Worm (Caenorhabditis elegans) whole organism, early embryonic: Measurements from ENCODE around the gene nhr-227.
"Not testable (repeated sequence)": the region's sequence is repeated elsewhere in the genome, so short reads cannot be mapped to it uniquely, and the experiment has no call there.

Source experiments
- B0310.2 ChIP-seq: sonication (generic microtip); optimal IDR thresholded peaks from 2 replicates; lab custom pipeline; 2016; ENCODE audit warnings: mild to moderate bottlenecking, missing genetic modification characterization, missing compliant biosample characterization
- F13C5.2 ChIP-seq: sonication (generic microtip); optimal IDR thresholded peaks from 2 replicates; lab custom pipeline; 2017; ENCODE audit warnings: mild to moderate bottlenecking, missing genetic modification characterization, inconsistent platforms, missing compliant biosample characterization
- aly-1 ChIP-seq: sonication (generic microtip); optimal IDR thresholded peaks from 2 replicates; lab custom pipeline; 2016; ENCODE audit warnings: missing genetic modification characterization, missing compliant biosample characterization
- ama-1 ChIP-seq: fragments of 150-350 bp; optimal IDR thresholded peaks from 2 replicates; lab custom pipeline; 2014
- ceh-13 ChIP-seq: fragments of 200-800 bp; sonication (Bioruptor generic); optimal IDR thresholded peaks from 2 replicates; lab custom pipeline; 2018; ENCODE audit warnings: mild to moderate bottlenecking, missing genetic modification characterization, missing compliant biosample characterization
- ceh-36 ChIP-seq: sonication (generic microtip); optimal IDR thresholded peaks from 2 replicates; lab custom pipeline; 2016; ENCODE audit warnings: missing genetic modification characterization, inconsistent platforms, missing compliant biosample characterization
- ets-7 ChIP-seq: sonication (generic microtip); optimal IDR thresholded peaks from 2 replicates; lab custom pipeline; 2016; ENCODE audit warnings: missing genotype, missing genetic modification characterization, missing compliant biosample characterization
- flt-1 ChIP-seq: fragments of 200-800 bp; sonication (Bioruptor generic); IDR thresholded peaks from 2 replicates; pipeline ENCODE4 v1.3.6; 2022; ENCODE audit warnings: missing genetic modification characterization, missing compliant biosample characterization
- hmbx-1 ChIP-seq: sonication (generic microtip); optimal IDR thresholded peaks from 2 replicates; lab custom pipeline; 2016; ENCODE audit warnings: mild to moderate bottlenecking, missing genetic modification characterization, missing compliant biosample characterization
- hmg-4 ChIP-seq: fragments of 200-800 bp; sonication (Bioruptor generic); optimal IDR thresholded peaks from 2 replicates; lab custom pipeline; 2018; ENCODE audit warnings: mild to moderate bottlenecking, missing genetic modification characterization, missing compliant biosample characterization
- hnd-1 ChIP-seq: sonication (generic microtip); optimal IDR thresholded peaks from 2 replicates; lab custom pipeline; 2016; ENCODE audit warnings: missing genetic modification characterization, missing compliant biosample characterization
- pes-1 ChIP-seq: fragments of 200-800 bp; sonication (Bioruptor generic); IDR thresholded peaks from 2 replicates; pipeline ENCODE4 v1.3.6; 2022; ENCODE audit warnings: missing genetic modification reagents, missing genetic modification characterization, missing compliant biosample characterization
- scrt-1 ChIP-seq: fragments of 200-800 bp; sonication (Bioruptor generic); IDR thresholded peaks from 2 replicates; pipeline ENCODE4 v1.3.6; 2022; ENCODE audit warnings: missing genetic modification characterization, missing compliant biosample characterization
- sea-1 ChIP-seq: fragments of 200-800 bp; sonication (Bioruptor generic); conservative IDR thresholded peaks from 2 replicates; pipeline ENCODE4 v1.3.6; 2022; ENCODE audit warnings: missing genetic modification characterization, missing compliant biosample characterization
- tbx-11 ChIP-seq: fragments of 200-800 bp; sonication (Bioruptor generic); IDR thresholded peaks from 2 replicates; pipeline ENCODE4 v1.3.6; 2022; ENCODE audit warnings: missing genetic modification characterization, missing compliant biosample characterization
- tbx-37 ChIP-seq: fragments of 200-800 bp; sonication (Bioruptor generic); conservative IDR thresholded peaks from 2 replicates; pipeline ENCODE4 v1.3.6; 2022; ENCODE audit warnings: missing genetic modification reagents, missing genetic modification characterization, missing compliant biosample characterization
- tra-4 ChIP-seq: sonication (generic microtip); optimal IDR thresholded peaks from 2 replicates; lab custom pipeline; 2017; ENCODE audit warnings: missing genetic modification characterization, missing compliant biosample characterization

nhr-227 gene

DNA sequence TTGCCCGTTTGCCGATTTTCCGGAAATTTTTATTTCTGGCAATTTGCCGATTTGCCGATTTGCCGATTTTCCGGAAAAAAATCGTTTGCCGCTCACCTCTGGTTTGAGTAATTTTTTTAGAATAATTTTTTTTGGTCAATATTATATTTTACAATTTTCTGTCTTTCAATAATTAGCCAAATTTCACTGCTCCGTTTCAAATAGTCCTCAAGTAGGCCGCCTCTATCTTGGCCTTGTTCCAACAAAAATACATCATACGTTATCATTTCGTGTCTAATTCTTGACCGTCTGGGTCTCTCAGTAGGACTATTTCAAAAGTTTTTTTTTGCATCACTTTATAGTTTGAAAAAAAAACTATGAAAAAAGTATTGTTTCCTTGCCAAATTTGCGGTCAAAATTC is 7.0 kb downstream of the nhr-227 start, which contains the start of gene nhr-115:
Gene nhr-115 (plus strand): TSS at position 301 of the 400 bp plus-strand sequence.
- TF ChIP-seq ama-1 (lab: Kevin White, UChicago) (no peak), pes-1 (no peak), ets-7 (tag; lab: Kevin White, UChicago) (no peak), tbx-11 (GFP tag; lab: Robert Waterston, UW) (no peak), B0310.2 (tag; lab: Kevin White, UChicago) (no peak), hmg-4 (GFP tag; lab: Kevin White, UChicago) (no peak), sea-1 (GFP tag; lab: Robert Waterston, UW) (no peak), ceh-13 (GFP tag; lab: Kevin White, UChicago) (no peak), scrt-1 (GFP tag; lab: Robert Waterston, UW) (no peak), F13C5.2 (tag; lab: Kevin White, UChicago) (no peak), tra-4 (no peak), tbx-37 (GFP tag; lab: Robert Waterston, UW) (no peak)

DNA sequence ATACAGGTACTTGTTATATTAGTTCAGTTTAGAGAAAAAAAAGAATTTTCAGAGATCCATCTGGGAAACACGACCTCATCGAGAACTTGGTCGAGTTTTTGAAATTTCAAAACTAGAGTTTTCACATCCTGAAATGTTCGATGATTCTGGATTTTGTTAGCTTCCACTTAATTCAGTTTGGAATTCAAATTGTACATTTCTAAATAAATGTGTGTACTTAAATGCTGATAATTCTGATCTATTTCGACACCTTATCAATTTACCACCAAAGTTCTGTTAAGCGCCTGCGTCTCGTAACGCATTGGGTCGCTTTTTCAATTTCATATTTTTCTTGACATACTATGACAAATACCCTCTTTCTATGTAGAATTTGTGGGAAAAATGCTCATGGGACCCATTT is 9.3 kb downstream of the nhr-227 start, which contains the start of gene nhr-226:
Gene nhr-226 (plus strand): TSS at position 301 of the 400 bp plus-strand sequence.
- TF ChIP-seq ama-1 (lab: Kevin White, UChicago) (no peak), ets-7 (tag; lab: Kevin White, UChicago) (no peak), scrt-1 (GFP tag; lab: Robert Waterston, UW) (no peak), ceh-36 (tag; lab: Kevin White, UChicago) (no peak), pes-1 (no peak)

- TF ChIP-seq tbx-11 (GFP tag; lab: Robert Waterston, UW), result no peak
- TF ChIP-seq aly-1, result no peak
- no peak for TF ChIP-seq tbx-37 (GFP tag; lab: Robert Waterston, UW)
- no peak for TF ChIP-seq ceh-13 (GFP tag; lab: Kevin White, UChicago)
- no peak for TF ChIP-seq F13C5.2 (tag; lab: Kevin White, UChicago)
- no peak for TF ChIP-seq sea-1 (GFP tag; lab: Robert Waterston, UW)
Observed at ce11 chrV:2300905-2301304, 15.7 kb downstream of the nhr-227 start, which contains the start of gene Y19D10B.8. TSS of gene Y19D10B.8 (minus strand) at chrV:2301005.

DNA sequence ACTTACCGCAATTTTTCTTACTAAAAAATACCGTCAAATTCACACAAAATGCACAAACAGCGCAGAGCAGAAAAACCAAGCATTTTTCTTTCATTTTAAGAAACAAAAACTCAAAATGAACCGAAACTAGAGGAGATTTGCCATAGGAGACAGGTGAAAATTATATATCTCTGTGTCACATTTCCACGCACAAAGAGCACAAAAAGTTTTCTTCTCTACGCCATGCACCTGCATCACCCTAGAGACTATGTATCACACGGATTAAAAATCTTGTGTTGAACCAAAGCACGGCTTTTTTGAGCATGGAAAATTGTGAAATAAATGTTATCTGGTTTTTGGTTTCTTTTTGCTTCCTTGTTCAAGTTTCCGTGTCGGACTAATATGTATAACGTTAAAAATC is 18.5 kb downstream of the nhr-227 start, which contains the start of gene irld-15:
Gene irld-15 (minus strand): TSS at position 101 of the 400 bp plus-strand sequence.
- no peak for TF ChIP-seq tbx-11 (GFP tag; lab: Robert Waterston, UW)
- TF ChIP-seq tra-4, result no peak
- TF ChIP-seq hmg-4 (GFP tag; lab: Kevin White, UChicago), result no peak
- TF ChIP-seq scrt-1 (GFP tag; lab: Robert Waterston, UW), result no peak
- TF ChIP-seq ceh-36 (tag; lab: Kevin White, UChicago), result no peak
- no peak for TF ChIP-seq F13C5.2 (tag; lab: Kevin White, UChicago)
- no peak for TF ChIP-seq ama-1 (lab: Kevin White, UChicago)
- no peak for TF ChIP-seq hnd-1 (tag; lab: Kevin White, UChicago)
- no peak for TF ChIP-seq pes-1
- no peak for TF ChIP-seq tbx-37 (GFP tag; lab: Robert Waterston, UW)
- no peak for TF ChIP-seq B0310.2 (tag; lab: Kevin White, UChicago)
- TF ChIP-seq hmbx-1 (tag; lab: Kevin White, UChicago), result no peak
- no peak for TF ChIP-seq ceh-13 (GFP tag; lab: Kevin White, UChicago)
- TF ChIP-seq ets-7 (tag; lab: Kevin White, UChicago), result no peak

DNA sequence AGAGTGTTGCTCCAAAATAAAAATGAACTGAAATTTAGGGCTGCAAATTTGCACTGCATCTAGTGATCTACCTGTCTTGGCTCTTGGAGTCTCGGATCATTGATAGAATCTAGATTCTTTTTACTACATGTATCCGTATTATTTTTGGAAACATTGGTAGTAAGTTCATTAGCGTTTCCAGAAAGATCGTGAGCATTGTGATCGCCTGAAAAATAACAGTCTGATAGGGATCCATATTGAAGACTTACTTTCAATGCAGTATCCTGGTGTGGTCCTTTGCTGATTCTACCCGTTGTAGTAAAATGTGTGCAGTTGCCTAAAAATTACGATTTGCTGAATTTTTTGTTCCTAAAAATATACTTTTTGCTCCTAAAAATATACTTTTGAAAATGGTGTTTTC is 21.2 kb downstream of the nhr-227 start:
- TF ChIP-seq aly-1 (no peak), tbx-37 (GFP tag; lab: Robert Waterston, UW) (no peak), pes-1 (no peak), sea-1 (GFP tag; lab: Robert Waterston, UW) (no peak), scrt-1 (GFP tag; lab: Robert Waterston, UW) (no peak), ceh-36 (tag; lab: Kevin White, UChicago) (no peak), B0310.2 (tag; lab: Kevin White, UChicago) (no peak), ama-1 (lab: Kevin White, UChicago) (no peak), flt-1 (GFP tag; lab: Robert Waterston, UW) (no peak), F13C5.2 (tag; lab: Kevin White, UChicago) (no peak), tra-4 (no peak), ceh-13 (GFP tag; lab: Kevin White, UChicago) (no peak), hnd-1 (tag; lab: Kevin White, UChicago) (no peak), hmbx-1 (tag; lab: Kevin White, UChicago) (no peak), ets-7 (tag; lab: Kevin White, UChicago) (no peak), hmg-4 (GFP tag; lab: Kevin White, UChicago) (no peak), tbx-11 (GFP tag; lab: Robert Waterston, UW) (no peak)

DNA sequence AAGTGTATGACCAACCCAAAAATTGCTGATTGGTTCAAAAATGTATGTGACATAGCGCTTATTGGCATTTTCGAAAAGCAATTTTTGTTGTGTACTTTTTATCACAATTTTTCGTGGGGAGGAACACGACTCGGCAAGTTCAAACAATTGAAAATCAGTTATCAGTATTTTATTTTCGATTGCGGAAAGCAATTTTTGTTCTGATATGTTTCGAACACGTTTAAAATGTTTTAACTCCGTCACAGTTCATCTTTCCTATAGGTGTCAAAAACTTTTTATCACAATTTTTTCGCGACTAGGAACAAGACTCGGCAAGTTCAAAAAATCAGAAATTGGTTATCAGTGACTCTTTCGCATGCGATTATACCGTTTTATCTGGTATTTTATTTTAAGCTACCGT is 23.0 kb downstream of the nhr-227 start:
- TF ChIP-seq aly-1 (no peak), tra-4 (no peak), scrt-1 (GFP tag; lab: Robert Waterston, UW) (no peak), pes-1 (no peak), ceh-13 (GFP tag; lab: Kevin White, UChicago) (no peak), ceh-36 (tag; lab: Kevin White, UChicago) (no peak), ets-7 (tag; lab: Kevin White, UChicago) (no peak), tbx-11 (GFP tag; lab: Robert Waterston, UW) (no peak), ama-1 (lab: Kevin White, UChicago) (no peak), hnd-1 (tag; lab: Kevin White, UChicago) (no peak), F13C5.2 (tag; lab: Kevin White, UChicago) (no peak), tbx-37 (GFP tag; lab: Robert Waterston, UW) (no peak), flt-1 (GFP tag; lab: Robert Waterston, UW) (no peak), sea-1 (GFP tag; lab: Robert Waterston, UW) (no peak)

DNA sequence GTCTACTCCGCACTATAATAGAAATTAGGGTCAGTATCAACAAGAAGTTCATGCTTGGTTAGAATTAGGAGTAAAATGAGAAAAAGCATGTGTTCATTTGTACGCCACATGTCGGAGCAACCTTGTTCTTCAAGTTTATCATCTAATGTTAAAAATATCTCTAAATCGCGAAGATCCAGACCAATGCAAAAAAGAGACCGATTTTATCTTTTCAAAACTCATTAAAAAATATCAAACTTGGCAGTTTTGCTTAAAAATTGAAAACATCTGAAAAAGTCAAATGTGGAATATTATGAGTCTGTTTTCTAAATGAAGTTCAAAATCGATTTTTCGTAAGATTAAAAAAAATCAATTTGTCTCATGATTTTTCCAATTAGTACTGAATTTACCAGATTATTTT is 35.8 kb downstream of the nhr-227 start, which contains the start of gene Y19D10B.6:
Gene Y19D10B.6 (minus strand): TSS at position 101 of the 400 bp plus-strand sequence.
- TF ChIP-seq aly-1; tbx-37 (GFP tag; lab: Robert Waterston, UW); F13C5.2 (tag; lab: Kevin White, UChicago): not testable (repeated sequence)
